Worm (Caenorhabditis elegans) whole organism, young adult: ENCODE measurements around the gene alh-6.
A peak's percentile ranks its signal among the peaks of the same experiment; 100 is the strongest.

Experiments used
- B0035.1 ChIP-seq: sonication (generic microtip); optimal IDR thresholded peaks from 2 replicates; lab custom pipeline; 2016; ENCODE audit warnings: missing genetic modification characterization, mild to moderate bottlenecking, missing compliant biosample characterization, missing genotype, missing genetic modification reagents
- B0336.3 ChIP-seq: fragments of 200-800 bp; sonication (Bioruptor generic); IDR thresholded peaks from 2 replicates; pipeline ENCODE4 v1.3.6; 2022; ENCODE audit warnings: missing genetic modification characterization, missing compliant biosample characterization
- C06A6.2 ChIP-seq: fragments of 200-800 bp; sonication (Bioruptor generic); conservative IDR thresholded peaks from 2 replicates; pipeline ENCODE4 v1.3.6; 2022; ENCODE audit warnings: missing genetic modification characterization, missing compliant biosample characterization
- C17E4.6 ChIP-seq: fragments of 200-800 bp; sonication (Bioruptor generic); IDR thresholded peaks from 2 replicates; pipeline ENCODE4 v1.3.6; 2022; ENCODE audit warnings: missing genetic modification reagents, missing genetic modification characterization, missing compliant biosample characterization
- F10E7.11 ChIP-seq: sonication (generic microtip); optimal IDR thresholded peaks from 2 replicates; lab custom pipeline; 2017; ENCODE audit warnings: mild to moderate bottlenecking, missing genetic modification characterization, moderate library complexity, missing compliant biosample characterization
- F52B5.7 ChIP-seq: sonication (generic microtip); optimal IDR thresholded peaks from 2 replicates; lab custom pipeline; 2016; ENCODE audit warnings: mild to moderate bottlenecking, missing genetic modification characterization, missing compliant biosample characterization
- K12H6.12 ChIP-seq: fragments of 200-800 bp; sonication (Bioruptor generic); optimal IDR thresholded peaks from 2 replicates; lab custom pipeline; 2018; ENCODE audit warnings: mild to moderate bottlenecking, missing genetic modification characterization, missing compliant biosample characterization
- T07F8.4 ChIP-seq: sonication (generic microtip); optimal IDR thresholded peaks from 2 replicates; lab custom pipeline; 2016; ENCODE audit warnings: mild to moderate bottlenecking, missing genetic modification characterization, moderate library complexity, missing compliant biosample characterization
- Y53F4B.3 ChIP-seq: fragments of 200-800 bp; sonication (Bioruptor generic); IDR thresholded peaks from 2 replicates; pipeline ENCODE4 v1.3.6; 2022; ENCODE audit warnings: missing genetic modification reagents, missing genetic modification characterization, missing compliant biosample characterization
- ama-1 ChIP-seq, 3 experiments: fragments of 150-350 bp in 1 of 3; sonication (generic microtip) in 2 of 3; optimal IDR thresholded peaks; 2 replicates each; lab custom pipeline; 2014 to 2018; ENCODE audit warnings: missing biosample characterization in 2 of 3, missing genetic modification characterization in 2 of 3, missing genetic modification reagents in 2 of 3
- athp-1 ChIP-seq: sonication (generic microtip); optimal IDR thresholded peaks from 2 replicates; lab custom pipeline; 2017; ENCODE audit warnings: mild to moderate bottlenecking, missing genetic modification characterization, missing compliant biosample characterization
- attf-5 ChIP-seq: fragments of 200-800 bp; sonication (Bioruptor generic); optimal IDR thresholded peaks from 2 replicates; lab custom pipeline; 2018; ENCODE audit warnings: mild to moderate bottlenecking, missing genetic modification characterization, missing compliant biosample characterization
- bed-2 ChIP-seq: fragments of 200-800 bp; sonication (Bioruptor generic); IDR thresholded peaks from 2 replicates; pipeline ENCODE4 v1.3.6; 2022; ENCODE audit warnings: missing genetic modification reagents, missing genetic modification characterization, missing compliant biosample characterization
- cebp-1 ChIP-seq, 2 experiments: fragments of 200-800 bp in 1 of 2; sonication (Bioruptor generic) in 1 of 2; sonication (generic microtip) in 1 of 2; IDR thresholded peaks in 1 of 2; optimal IDR thresholded peaks in 1 of 2; 2 replicates each; pipeline versions ENCODE4 v1.3.6 to Lab custom; 2017 to 2022; ENCODE audit warnings: missing compliant biosample characterization in 2 of 2, missing genetic modification characterization in 2 of 2, mild to moderate bottlenecking in 1 of 2, missing genetic modification reagents in 1 of 2, moderate library complexity in 1 of 2
- ceh-79 ChIP-seq: sonication (generic microtip); optimal IDR thresholded peaks from 2 replicates; lab custom pipeline; 2017; ENCODE audit warnings: mild to moderate bottlenecking, missing genetic modification characterization, missing compliant biosample characterization
- ceh-91 ChIP-seq: fragments of 200-800 bp; sonication (Bioruptor generic); IDR thresholded peaks from 2 replicates; pipeline ENCODE4 v1.3.6; 2022; ENCODE audit warnings: missing genetic modification reagents, missing genetic modification characterization, missing compliant biosample characterization
- egl-44 ChIP-seq: fragments of 200-800 bp; sonication (Bioruptor generic); IDR thresholded peaks from 2 replicates; pipeline ENCODE4 v1.3.6; 2022; ENCODE audit warnings: missing genetic modification reagents, missing genetic modification characterization, missing compliant biosample characterization
- ekl-4 ChIP-seq: fragments of 200-800 bp; sonication (Bioruptor generic); IDR thresholded peaks from 2 replicates; pipeline ENCODE4 v1.3.6; 2022; ENCODE audit warnings: missing genetic modification reagents, missing genetic modification characterization, missing compliant biosample characterization
- fkh-3 ChIP-seq: sonication (generic microtip); optimal IDR thresholded peaks from 2 replicates; lab custom pipeline; 2016; ENCODE audit warnings: mild to moderate bottlenecking, missing genetic modification characterization, missing compliant biosample characterization
- hlh-12 ChIP-seq: sonication (generic microtip); optimal IDR thresholded peaks from 2 replicates; lab custom pipeline; 2016; ENCODE audit warnings: missing genetic modification characterization, missing compliant biosample characterization
- hmg-1.2 ChIP-seq: fragments of 200-800 bp; sonication (Bioruptor generic); IDR thresholded peaks from 2 replicates; pipeline ENCODE4 v1.3.6; 2022; ENCODE audit warnings: missing genetic modification reagents, missing genetic modification characterization, missing compliant biosample characterization
- hrde-1 ChIP-seq: sonication (generic microtip); optimal IDR thresholded peaks from 2 replicates; lab custom pipeline; 2016; ENCODE audit warnings: missing genetic modification characterization, mild to moderate bottlenecking, missing compliant biosample characterization, moderate library complexity, missing genotype, missing genetic modification reagents, borderline replicate concordance
- hsf-1 ChIP-seq: fragments of 200-800 bp; sonication (Bioruptor generic); IDR thresholded peaks from 2 replicates; pipeline ENCODE4 v1.3.6; 2022; ENCODE audit warnings: missing genetic modification reagents, missing genetic modification characterization, missing compliant biosample characterization
- lin-35 ChIP-seq, 3 experiments: fragments of 150-350 bp in 2 of 3; sonication (generic microtip) in 1 of 3; optimal IDR thresholded peaks; 2 replicates each; lab custom pipeline; 2014 to 2018; ENCODE audit warnings: missing biosample characterization in 3 of 3, missing genetic modification characterization in 3 of 3, missing genetic modification reagents in 3 of 3
- lir-1 ChIP-seq: fragments of 200-800 bp; sonication (Bioruptor generic); conservative IDR thresholded peaks from 2 replicates; pipeline ENCODE4 v1.3.6; 2022; ENCODE audit warnings: missing genetic modification reagents, missing genetic modification characterization, missing compliant biosample characterization
- lsy-27 ChIP-seq: sonication (generic microtip); optimal IDR thresholded peaks from 2 replicates; lab custom pipeline; 2017; ENCODE audit warnings: missing genetic modification characterization, mild to moderate bottlenecking, missing compliant biosample characterization, antibody characterized with exemption, missing genotype, borderline replicate concordance; ENCODE audit not compliant: insufficient read depth
- madf-10 ChIP-seq: sonication (generic microtip); optimal IDR thresholded peaks from 2 replicates; lab custom pipeline; 2016; ENCODE audit warnings: mild to moderate bottlenecking, missing genetic modification characterization, missing compliant biosample characterization
- madf-6 ChIP-seq: fragments of 200-800 bp; sonication (Bioruptor generic); IDR thresholded peaks from 2 replicates; pipeline ENCODE4 v1.3.6; 2022; ENCODE audit warnings: missing genetic modification reagents, missing genetic modification characterization, missing compliant biosample characterization
- mcd-1 ChIP-seq: fragments of 200-800 bp; sonication (Bioruptor generic); IDR thresholded peaks from 2 replicates; pipeline ENCODE4 v1.3.6; 2022; ENCODE audit warnings: missing genetic modification reagents, missing genetic modification characterization, missing compliant biosample characterization
- nfya-1 ChIP-seq: sonication (generic microtip); optimal IDR thresholded peaks from 2 replicates; lab custom pipeline; 2017; ENCODE audit warnings: antibody characterized with exemption, missing compliant biosample characterization, missing genetic modification characterization, borderline replicate concordance; ENCODE audit not compliant: insufficient read depth
- nfya-2 ChIP-seq: fragments of 200-800 bp; sonication (Bioruptor generic); IDR thresholded peaks from 2 replicates; pipeline ENCODE4 v1.3.6; 2022; ENCODE audit warnings: missing genetic modification reagents, missing genetic modification characterization, missing compliant biosample characterization
- nfyb-1 ChIP-seq: fragments of 200-800 bp; sonication (Bioruptor generic); IDR thresholded peaks from 2 replicates; pipeline ENCODE4 v1.3.6; 2022; ENCODE audit warnings: missing genetic modification reagents, missing genetic modification characterization, missing compliant biosample characterization
- nhr-27 ChIP-seq: fragments of 200-800 bp; sonication (Bioruptor generic); optimal IDR thresholded peaks from 2 replicates; lab custom pipeline; 2018; ENCODE audit warnings: mild to moderate bottlenecking, missing genetic modification characterization, moderate library complexity, missing compliant biosample characterization
- pbrm-1 ChIP-seq: fragments of 200-800 bp; sonication (Bioruptor generic); IDR thresholded peaks from 2 replicates; pipeline ENCODE4 v1.3.6; 2022; ENCODE audit warnings: missing genetic modification reagents, missing genetic modification characterization, missing compliant biosample characterization
- rcor-1 ChIP-seq: fragments of 200-800 bp; sonication (Bioruptor generic); IDR thresholded peaks from 2 replicates; pipeline ENCODE4 v1.3.6; 2022; ENCODE audit warnings: missing genetic modification reagents, missing genetic modification characterization, missing compliant biosample characterization
- repo-1 ChIP-seq: sonication (generic microtip); optimal IDR thresholded peaks from 2 replicates; lab custom pipeline; 2017; ENCODE audit warnings: mild to moderate bottlenecking, missing genetic modification characterization, missing compliant biosample characterization
- sdz-38 ChIP-seq: sonication (generic microtip); optimal IDR thresholded peaks from 2 replicates; lab custom pipeline; 2016; ENCODE audit warnings: missing genotype, missing genetic modification characterization, missing compliant biosample characterization
- snpc-3.4 ChIP-seq: sonication (generic microtip); optimal IDR thresholded peaks from 2 replicates; lab custom pipeline; 2017; ENCODE audit warnings: missing genetic modification characterization, mild to moderate bottlenecking, missing compliant biosample characterization, antibody characterized with exemption, moderate library complexity, missing genotype, missing genetic modification reagents
- tbp1 ChIP-seq: fragments of 200-800 bp; sonication (Bioruptor generic); optimal IDR thresholded peaks from 2 replicates; lab custom pipeline; 2018; ENCODE audit warnings: mild to moderate bottlenecking, missing genetic modification characterization, missing compliant biosample characterization
- tlf-1 ChIP-seq: fragments of 200-800 bp; sonication (Bioruptor generic); optimal IDR thresholded peaks from 2 replicates; lab custom pipeline; 2018; ENCODE audit warnings: mild to moderate bottlenecking, missing genetic modification characterization, missing compliant biosample characterization
- unc-130 ChIP-seq: sonication (generic microtip); optimal IDR thresholded peaks from 2 replicates; lab custom pipeline; 2016; ENCODE audit warnings: missing genetic modification reagents, missing genetic modification characterization, missing compliant biosample characterization
- zfh-2 ChIP-seq: fragments of 200-800 bp; sonication (Bioruptor generic); conservative IDR thresholded peaks from 2 replicates; pipeline ENCODE4 v1.3.6; 2022; ENCODE audit warnings: missing genetic modification reagents, missing genetic modification characterization, missing compliant biosample characterization
- ztf-22 ChIP-seq: fragments of 200-800 bp; sonication (Bioruptor generic); optimal IDR thresholded peaks from 2 replicates; lab custom pipeline; 2018; ENCODE audit warnings: mild to moderate bottlenecking, missing genetic modification characterization, moderate library complexity, missing compliant biosample characterization
- ztf-28 ChIP-seq: fragments of 200-800 bp; sonication (Bioruptor generic); IDR thresholded peaks from 2 replicates; pipeline ENCODE4 v1.3.6; 2022; ENCODE audit warnings: missing genetic modification reagents, missing genetic modification characterization, missing compliant biosample characterization
- ztf-3 ChIP-seq: fragments of 200-800 bp; sonication (Bioruptor generic); optimal IDR thresholded peaks from 2 replicates; lab custom pipeline; 2018; ENCODE audit warnings: mild to moderate bottlenecking, missing genetic modification characterization, missing compliant biosample characterization

Gene alh-6

DNA sequence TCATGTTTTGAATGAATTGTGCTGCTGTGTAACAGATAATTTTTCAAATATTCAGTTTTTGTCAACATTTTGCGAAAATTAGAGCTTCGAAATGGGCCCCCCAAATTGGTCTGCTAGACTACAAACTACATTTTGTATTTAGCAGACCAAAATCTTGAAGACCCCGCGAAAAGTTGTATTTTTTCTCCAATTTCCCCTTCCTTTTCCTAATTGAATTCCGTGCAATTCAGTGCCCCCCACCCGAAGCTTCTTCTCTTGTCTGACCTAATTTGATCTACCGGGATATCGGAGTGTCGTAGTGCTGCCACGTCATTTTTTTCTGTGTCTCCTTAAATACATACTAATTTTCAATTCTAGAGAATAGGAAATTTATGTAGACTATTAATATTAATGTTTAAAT, 14.1 kb upstream of the alh-6 start:
- TF ChIP-seq hmg-1.2 (no peak), lin-35 (GFP tag; optimal IDR thresholded peaks at IDR 0.05; lab: Kevin White, UChicago) (peak in 1 of 3 experiments; percentile 13)

ce11 chrII:1323190-1323651, 13.3 kb upstream of the alh-6 start:
- peak; percentile 7 for TF ChIP-seq ztf-22
- TF ChIP-seq egl-44 (GFP tag; lab: Robert Waterston, UW), result no peak
- TF ChIP-seq ekl-4 (GFP tag; lab: Robert Waterston, UW), result peak; percentile 76
- no peak for TF ChIP-seq cebp-1 (GFP tag; IDR thresholded peaks at IDR 0.05; lab: Robert Waterston, UW)
- peak; percentile 74 for TF ChIP-seq cebp-1 (tag; optimal IDR thresholded peaks at IDR 0.05; lab: Kevin White, UChicago)
- peak; percentile 61 for TF ChIP-seq ceh-79 (tag; lab: Kevin White, UChicago)
- peak; percentile 89 for TF ChIP-seq hrde-1 (tag; lab: Kevin White, UChicago)
- TF ChIP-seq lir-1 (GFP tag; lab: Robert Waterston, UW), result no peak
- no peak for TF ChIP-seq C06A6.2 (GFP tag; lab: Robert Waterston, UW)
- TF ChIP-seq ztf-28 (GFP tag; lab: Robert Waterston, UW), result no peak
- TF ChIP-seq madf-6 (GFP tag; lab: Robert Waterston, UW), result 0 out of 2 replicates have a peak, but pooled peaks have one; percentile 41
- peak; percentile 74 for TF ChIP-seq mcd-1
- no peak for TF ChIP-seq C17E4.6
- no peak for TF ChIP-seq sdz-38 (tag; lab: Kevin White, UChicago)
- TF ChIP-seq tbp1 (GFP tag; lab: Kevin White, UChicago), result no peak
- TF ChIP-seq bed-2, result no peak
- TF ChIP-seq K12H6.12, result peak; percentile 56
- peak; percentile 43 for TF ChIP-seq nhr-27 (tag; lab: Kevin White, UChicago)
- no peak for TF ChIP-seq nfya-2 (GFP tag; lab: Robert Waterston, UW)
- peak; percentile 83 for TF ChIP-seq attf-5 (GFP tag; lab: Kevin White, UChicago)
- peak; percentile 98 for TF ChIP-seq zfh-2 (GFP tag; lab: Robert Waterston, UW)
- TF ChIP-seq ama-1 (optimal IDR thresholded peaks at IDR 0.05; lab: Kevin White, UChicago), result no peak
- peak in 1 of 2 experiments; percentile 1 for TF ChIP-seq ama-1 (GFP tag; optimal IDR thresholded peaks at IDR 0.05; lab: Kevin White, UChicago)
- no peak for TF ChIP-seq nfyb-1
- 0 out of 2 replicates have a peak, but pooled peaks have one; percentile 27 for TF ChIP-seq rcor-1 (GFP tag; lab: Robert Waterston, UW)
- no peak for TF ChIP-seq madf-10 (tag; lab: Kevin White, UChicago)
- no peak for TF ChIP-seq nfya-1 (tag; lab: Kevin White, UChicago)
- 0 out of 2 replicates have a peak, but pooled peaks have one; percentile 68 for TF ChIP-seq hsf-1 (GFP tag; lab: Robert Waterston, UW)
- TF ChIP-seq F10E7.11 (tag; lab: Kevin White, UChicago), result peak; percentile 78
- TF ChIP-seq Y53F4B.3, result no peak
- no peak for TF ChIP-seq tlf-1 (GFP tag; lab: Kevin White, UChicago)
- TF ChIP-seq B0035.1 (tag; lab: Kevin White, UChicago), result no peak
- no peak for TF ChIP-seq ceh-91 (GFP tag; lab: Robert Waterston, UW)
- no peak for TF ChIP-seq T07F8.4 (tag; lab: Kevin White, UChicago)
- TF ChIP-seq hlh-12 (tag; lab: Kevin White, UChicago), result no peak
- peak; percentile 47 for TF ChIP-seq fkh-3 (tag; lab: Kevin White, UChicago)
- TF ChIP-seq ztf-3, result no peak
- TF ChIP-seq repo-1, result peak; percentile 40
- TF ChIP-seq pbrm-1 (GFP tag; lab: Robert Waterston, UW), result no peak
- peak; percentile 62 for TF ChIP-seq unc-130 (GFP tag; lab: Kevin White, UChicago)
- no peak for TF ChIP-seq lsy-27 (tag; lab: Kevin White, UChicago)
- TF ChIP-seq athp-1 (tag; lab: Kevin White, UChicago), result peak; percentile 89
- TF ChIP-seq snpc-3.4, result peak; percentile 2
- peak; percentile 71 for TF ChIP-seq F52B5.7
- peak; percentile 95 for TF ChIP-seq B0336.3 (GFP tag; lab: Robert Waterston, UW)
